Worm (Caenorhabditis elegans) whole organism, L3 larva: Measurements from ENCODE around the gene F58F9.6.

ENCODE experiments used
- ceh-82 ChIP-seq: fragments of 150-350 bp; optimal IDR thresholded peaks from 2 replicates; lab custom pipeline; 2014; ENCODE audit warnings: missing biosample characterization, missing genetic modification characterization
- daf-12 ChIP-seq: fragments of 150-350 bp; optimal IDR thresholded peaks from 2 replicates; lab custom pipeline; 2014; ENCODE audit warnings: missing biosample characterization, missing genetic modification reagents, missing genetic modification characterization
- egl-27 ChIP-seq: sonication (generic microtip); optimal IDR thresholded peaks from 4 replicates; lab custom pipeline; 2017; ENCODE audit warnings: missing biosample characterization, missing genetic modification reagents, missing genetic modification characterization
- elt-1 ChIP-seq: fragments of 150-350 bp; optimal IDR thresholded peaks from 2 replicates; lab custom pipeline; 2014; ENCODE audit warnings: missing biosample characterization, missing genetic modification characterization
- fkh-10 ChIP-seq: sonication (generic microtip); optimal IDR thresholded peaks from 2 replicates; lab custom pipeline; 2017; ENCODE audit warnings: missing biosample characterization, missing genetic modification reagents, missing genetic modification characterization
- fos-1 ChIP-seq: fragments of 150-350 bp; optimal IDR thresholded peaks from 2 replicates; lab custom pipeline; 2014; ENCODE audit warnings: missing biosample characterization, missing genetic modification characterization
- nfya-1 ChIP-seq: sonication (generic microtip); optimal IDR thresholded peaks from 2 replicates; lab custom pipeline; 2017; ENCODE audit warnings: missing genetic modification characterization, mild to moderate bottlenecking, missing compliant biosample characterization, antibody characterized with exemption, moderate library complexity; ENCODE audit not compliant: insufficient read depth
- nhr-23 ChIP-seq: fragments of 150-350 bp; optimal IDR thresholded peaks from 2 replicates; lab custom pipeline; 2014; ENCODE audit warnings: missing biosample characterization, missing genetic modification reagents, missing genetic modification characterization
- nhr-237 ChIP-seq: fragments of 150-350 bp; optimal IDR thresholded peaks from 2 replicates; lab custom pipeline; 2014; ENCODE audit warnings: missing biosample characterization, missing genetic modification characterization
- nhr-43 ChIP-seq: sonication (generic microtip); optimal IDR thresholded peaks from 2 replicates; lab custom pipeline; 2016; ENCODE audit warnings: mild to moderate bottlenecking, missing genetic modification characterization, missing compliant biosample characterization; ENCODE audit not compliant: poor library complexity, severe bottlenecking
- nhr-77 ChIP-seq: fragments of 150-350 bp; optimal IDR thresholded peaks from 2 replicates; lab custom pipeline; 2014; ENCODE audit warnings: missing biosample characterization, missing genetic modification characterization
- unc-62 ChIP-seq: fragments of 150-350 bp; sonication (generic microtip); optimal IDR thresholded peaks from 4 replicates; lab custom pipeline; 2014; ENCODE audit warnings: missing biosample characterization, missing genetic modification reagents, missing genetic modification characterization

- TF ChIP-seq nfya-1 (tag; lab: Kevin White, UChicago), result no peak
- no peak for TF ChIP-seq fkh-10 (GFP tag; lab: Kevin White, UChicago)
- TF ChIP-seq ceh-82, result no peak
- TF ChIP-seq nhr-23 (tag; lab: Kevin White, UChicago), result no peak
- no peak for TF ChIP-seq nhr-43 (tag; lab: Kevin White, UChicago)
- TF ChIP-seq unc-62 (GFP tag; lab: Kevin White, UChicago), result no peak
- no peak for TF ChIP-seq nhr-237 (tag; lab: Kevin White, UChicago)
- no peak for TF ChIP-seq fos-1 (tag; lab: Kevin White, UChicago)
- TF ChIP-seq daf-12, result no peak
- no peak for TF ChIP-seq elt-1 (tag; lab: Kevin White, UChicago)
- no peak for TF ChIP-seq egl-27
- no peak for TF ChIP-seq nhr-77
These were observed 42.0 kb upstream of the F58F9.6 start, which contains the start of gene sams-5 for ce11 chrIV:6279392-6279791.
